Worm (Caenorhabditis elegans): ENCODE data around the gene F01F1.3.
A peak's percentile ranks its signal among the peaks of the same experiment; 100 is the strongest.

F01F1.3 gene

ce11 chrIII:5884459-5884858 lies 12.7 kb downstream of the F01F1.3 start:
- TF ChIP-seq lin-11 (tag; optimal IDR thresholded peaks at IDR 0.05) = no peak
- no peak for TF ChIP-seq pqm-1 (tag; optimal IDR thresholded peaks at IDR 0.05)
- TF ChIP-seq sdc-2 (tag; optimal IDR thresholded peaks at IDR 0.05) = no peak
- TF ChIP-seq pha-2 (tag; optimal IDR thresholded peaks at IDR 0.05) = no peak
- TF ChIP-seq ceh-48 (tag; optimal IDR thresholded peaks at IDR 0.05) = no peak
- no peak for TF ChIP-seq unc-3 (GFP tag; conservative IDR thresholded peaks at IDR 0.05)
- no peak for TF ChIP-seq unc-3 (tag; optimal IDR thresholded peaks at IDR 0.05)
- no peak for TF ChIP-seq dmd-4 (tag; optimal IDR thresholded peaks at IDR 0.05; ENCODE audit: borderline replicate concordance)
- no peak for TF ChIP-seq fkh-6 (tag; optimal IDR thresholded peaks at IDR 0.05)
- TF ChIP-seq pha-4 (tag; optimal IDR thresholded peaks at IDR 0.05) = no peak
- no peak for TF ChIP-seq ceh-22 (tag; optimal IDR thresholded peaks at IDR 0.05)
- TF ChIP-seq fkh-10 (GFP tag; optimal IDR thresholded peaks at IDR 0.05) = no peak
- no peak for TF ChIP-seq ahr-1 (tag; optimal IDR thresholded peaks at IDR 0.05)
- no peak for TF ChIP-seq unc-86 (tag; optimal IDR thresholded peaks at IDR 0.05)
- TF ChIP-seq ets-4 (tag; optimal IDR thresholded peaks at IDR 0.05) = no peak
- no peak for TF ChIP-seq ceh-31 (tag; optimal IDR thresholded peaks at IDR 0.05)
- no peak for TF ChIP-seq pax-1 (tag; optimal IDR thresholded peaks at IDR 0.05)
- TF ChIP-seq hlh-15 (tag; optimal IDR thresholded peaks at IDR 0.05) = no peak
- TF ChIP-seq unc-55 (GFP tag; optimal IDR thresholded peaks at IDR 0.05) = no peak

- TF ChIP-seq elt-4 (tag; optimal IDR thresholded peaks at IDR 0.05) = no peak
- no peak for TF ChIP-seq hlh-13 (GFP tag; optimal IDR thresholded peaks at IDR 0.05)
- TF ChIP-seq hlh-6 (tag; optimal IDR thresholded peaks at IDR 0.05) = no peak
- no peak for TF ChIP-seq ceh-31 (tag; optimal IDR thresholded peaks at IDR 0.05)
- no peak for TF ChIP-seq ceh-48 (tag; optimal IDR thresholded peaks at IDR 0.05)
- no peak for TF ChIP-seq ceh-9 (tag; optimal IDR thresholded peaks at IDR 0.05)
- no peak for TF ChIP-seq dve-1 (tag; optimal IDR thresholded peaks at IDR 0.05)
- TF ChIP-seq ttx-3 (tag; optimal IDR thresholded peaks at IDR 0.05) = no peak
- TF ChIP-seq syd-9 (tag; optimal IDR thresholded peaks at IDR 0.05) = no peak
- TF ChIP-seq K02D7.2 (tag; optimal IDR thresholded peaks at IDR 0.05) = no peak
- no peak for TF ChIP-seq ama-1 (optimal IDR thresholded peaks at IDR 0.05)
- no peak for TF ChIP-seq lin-11 (tag; optimal IDR thresholded peaks at IDR 0.05)
- no peak for TF ChIP-seq elt-2 (tag; optimal IDR thresholded peaks at IDR 0.05)
Measured at ce11 chrIII:5886893-5887292, 15.2 kb downstream of the F01F1.3 start, which contains the start of gene C28H8.7. Gene C28H8.7, minus strand, starts transcription at chrIII:5886993.

DNA sequence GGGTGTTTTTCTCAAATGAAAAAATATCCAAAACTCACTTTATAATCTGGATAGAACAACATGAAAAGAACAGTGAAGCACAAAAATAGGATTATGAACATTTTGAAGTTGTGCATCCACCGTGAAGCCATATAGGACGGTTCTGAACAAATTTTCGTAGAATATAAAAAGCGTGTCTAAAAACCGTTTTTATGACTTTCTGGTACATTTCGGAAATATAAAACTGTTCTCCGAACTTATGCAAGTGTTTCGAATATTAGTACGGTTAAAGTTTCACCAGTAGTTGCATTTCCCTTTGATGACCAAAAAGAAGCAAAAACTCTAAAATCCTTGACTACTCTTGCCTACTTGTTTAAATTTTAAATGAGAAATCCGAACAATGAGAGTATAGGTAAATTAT lies 16.9 kb downstream of the F01F1.3 start, which contains the start of gene C28H8.8:
C28H8.8 (minus strand) TSS at position 101 of the 400 bp plus-strand sequence.
- TF ChIP-seq dve-1 (tag; optimal IDR thresholded peaks at IDR 0.05) (no peak), gmeb-2 (tag; optimal IDR thresholded peaks at IDR 0.05) (no peak), ceh-48 (tag; optimal IDR thresholded peaks at IDR 0.05) (no peak), sox-2 (GFP tag; IDR thresholded peaks at IDR 0.05) (no peak), tbx-7 (tag; optimal IDR thresholded peaks at IDR 0.05) (no peak), C08G9.2 (tag; optimal IDR thresholded peaks at IDR 0.05) (no peak), sdc-2 (tag; optimal IDR thresholded peaks at IDR 0.05) (no peak), pha-4 (tag; optimal IDR thresholded peaks at IDR 0.05) (no peak), ceh-18 (tag; optimal IDR thresholded peaks at IDR 0.05) (no peak), lin-11 (tag; optimal IDR thresholded peaks at IDR 0.05) (no peak), T23F11.4 (GFP tag; optimal IDR thresholded peaks at IDR 0.05) (no peak), ceh-22 (tag; optimal IDR thresholded peaks at IDR 0.05) (no peak), unc-3 (GFP tag; conservative IDR thresholded peaks at IDR 0.05) (no peak), unc-3 (tag; optimal IDR thresholded peaks at IDR 0.05) (no peak)

ce11 chrIII:5892909-5893308 lies 21.2 kb downstream of the F01F1.3 start:
- TF ChIP-seq ceh-18 (tag; optimal IDR thresholded peaks at IDR 0.05) (peak; percentile 15), sdc-2 (tag; optimal IDR thresholded peaks at IDR 0.05) (no peak)

DNA sequence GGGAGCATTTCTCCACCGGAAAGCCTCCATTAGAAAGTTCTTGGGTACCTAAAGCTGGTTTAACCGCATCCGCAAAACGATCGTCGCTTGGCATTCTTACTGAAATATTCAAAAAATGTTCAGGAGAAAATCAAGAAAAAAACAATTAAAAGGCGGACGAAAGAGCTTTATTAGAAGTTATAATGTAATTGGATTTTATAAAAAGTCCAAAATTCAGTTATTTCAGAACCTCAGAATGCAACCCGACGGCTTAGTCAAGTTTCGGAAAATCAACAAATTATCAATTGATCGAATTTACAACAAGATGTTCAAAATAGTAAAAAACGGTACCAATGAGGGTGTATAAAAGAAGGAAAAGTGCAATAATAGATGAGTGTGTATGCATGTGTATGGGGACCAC lies 24.2 kb downstream of the F01F1.3 start, which contains the start of gene pxl-1:
pxl-1 (minus strand) TSS at position 101 of the 400 bp plus-strand sequence.
- TF ChIP-seq K09A11.1 (tag; optimal IDR thresholded peaks at IDR 0.05; ENCODE audit: insufficient read depth) (no peak), fkh-6 (tag; optimal IDR thresholded peaks at IDR 0.05) (no peak)

Measured in whole organism, late embryonic.